Worm (Caenorhabditis elegans): Measurements from ENCODE around the gene pha-4.

- no peak for TF ChIP-seq tbx-11 (GFP tag; IDR thresholded peaks at IDR 0.05)
- no peak for TF ChIP-seq tra-4 (tag; optimal IDR thresholded peaks at IDR 0.05)
- TF ChIP-seq ama-1 (optimal IDR thresholded peaks at IDR 0.05): no peak
- no peak for TF ChIP-seq sea-1 (GFP tag; conservative IDR thresholded peaks at IDR 0.05)
- no peak for TF ChIP-seq ets-7 (tag; optimal IDR thresholded peaks at IDR 0.05)
Measured at ce11 chrV:20781346-20781952, 28.6 kb downstream of the pha-4 start.
